Worm (Caenorhabditis elegans) whole organism, L2 larva: ENCODE data around the gene spp-2.

Source experiments
- aly-2 ChIP-seq: fragments of 150-350 bp; optimal IDR thresholded peaks from 2 replicates; lab custom pipeline; 2014; ENCODE audit warnings: missing biosample characterization, missing genetic modification characterization
- dmd-4 ChIP-seq: sonication (generic microtip); optimal IDR thresholded peaks from 2 replicates; lab custom pipeline; 2017; ENCODE audit warnings: missing biosample characterization, missing genetic modification characterization
- mab-5 ChIP-seq: fragments of 150-350 bp; optimal IDR thresholded peaks from 2 replicates; lab custom pipeline; 2014; ENCODE audit warnings: missing biosample characterization, missing genetic modification characterization
- nhr-12 ChIP-seq: fragments of 150-350 bp; optimal IDR thresholded peaks from 2 replicates; lab custom pipeline; 2014; ENCODE audit warnings: missing biosample characterization, missing genetic modification characterization
- nhr-6 ChIP-seq: fragments of 150-350 bp; optimal IDR thresholded peaks from 2 replicates; lab custom pipeline; 2014; ENCODE audit warnings: missing biosample characterization, missing genetic modification characterization
- unc-39 ChIP-seq: fragments of 150-350 bp; optimal IDR thresholded peaks from 2 replicates; lab custom pipeline; 2014; ENCODE audit warnings: missing biosample characterization, missing genetic modification characterization
- zag-1 ChIP-seq: fragments of 150-350 bp; optimal IDR thresholded peaks from 2 replicates; lab custom pipeline; 2014; ENCODE audit warnings: missing biosample characterization, missing genetic modification characterization

DNA sequence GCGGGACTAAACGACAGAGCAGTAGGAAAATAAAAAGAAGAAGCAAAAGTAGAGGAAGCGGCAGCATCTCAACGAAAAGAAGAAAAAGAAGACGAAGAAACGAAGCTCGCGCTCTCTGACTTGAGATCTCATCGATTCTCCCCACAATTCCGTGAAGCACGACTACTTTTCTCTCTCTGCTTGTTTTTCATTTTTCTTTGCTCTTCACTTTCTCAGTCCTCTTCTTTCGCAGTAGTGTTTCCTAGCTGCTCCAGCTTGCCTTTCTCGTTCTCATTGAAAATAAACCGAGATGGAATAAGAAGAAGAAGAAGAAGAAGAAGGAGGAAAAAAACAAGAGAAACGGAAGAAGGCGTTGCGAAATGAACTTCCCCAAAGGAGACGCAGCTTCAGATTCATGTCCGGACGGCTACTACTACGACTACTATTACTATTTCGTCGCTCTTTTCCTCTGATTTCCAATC, 31.9 kb downstream of the spp-2 start:
- no peak for TF ChIP-seq dmd-4 (tag; lab: Kevin White, UChicago)
- TF ChIP-seq zag-1 (tag; lab: Kevin White, UChicago) = peak; percentile 87
- peak; percentile 16 for TF ChIP-seq mab-5 (tag; lab: Kevin White, UChicago)
- TF ChIP-seq nhr-6 (tag; lab: Kevin White, UChicago) = peak; percentile 52
- peak; percentile 82 for TF ChIP-seq unc-39 (tag; lab: Kevin White, UChicago)
- no peak for TF ChIP-seq aly-2
- TF ChIP-seq nhr-12 = no peak
